Worm (Caenorhabditis elegans): ENCODE results near the gene F08F3.1.
"Not testable (repeated sequence)": the region's sequence is repeated elsewhere in the genome, so short reads cannot be mapped to it uniquely, and the experiment has no call there.

Gene F08F3.1

ce11 chrV:5468489-5468888, 22.6 kb downstream of the F08F3.1 start, which contains the start of gene ZC317.6:
TSS of gene ZC317.6 (minus strand) at chrV:5468589.
- not testable (repeated sequence) for TF ChIP-seq tbx-11 (GFP tag; IDR thresholded peaks at IDR 0.05); pes-1 (GFP tag; IDR thresholded peaks at IDR 0.05); hmg-4 (GFP tag; optimal IDR thresholded peaks at IDR 0.05)

DNA sequence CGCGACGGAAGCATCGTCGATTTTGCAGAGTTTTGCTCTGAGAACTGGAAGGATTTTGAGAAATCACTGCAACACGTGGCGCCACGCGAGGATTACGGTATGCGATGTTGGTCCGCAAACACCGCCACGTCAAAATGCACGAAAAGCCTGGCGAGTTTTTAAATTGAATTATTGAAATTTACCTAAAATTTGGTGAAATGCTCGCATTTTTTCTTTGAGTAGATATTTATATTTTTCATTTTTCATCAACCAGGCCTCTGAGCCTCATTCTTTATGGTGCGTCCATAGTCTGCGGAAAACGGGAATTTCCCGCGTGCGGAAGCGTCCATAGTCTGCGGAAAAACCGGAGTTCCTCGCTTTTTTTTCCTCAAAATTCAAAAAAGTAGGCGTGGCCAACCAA, 25.0 kb downstream of the F08F3.1 start, which contains the start of gene ZC317.7:
Gene ZC317.7 (minus strand): TSS at position 101 of the 400 bp plus-strand sequence.
- TF ChIP-seq ceh-13 (GFP tag; optimal IDR thresholded peaks at IDR 0.05); ama-1 (optimal IDR thresholded peaks at IDR 0.05); B0310.2 (tag; optimal IDR thresholded peaks at IDR 0.05): not testable (repeated sequence)

- TF ChIP-seq F13C5.2 (tag; optimal IDR thresholded peaks at IDR 0.05) (no peak), hmg-4 (GFP tag; optimal IDR thresholded peaks at IDR 0.05) (no peak), flt-1 (GFP tag; IDR thresholded peaks at IDR 0.05) (no peak), hmbx-1 (tag; optimal IDR thresholded peaks at IDR 0.05) (no peak), pes-1 (GFP tag; IDR thresholded peaks at IDR 0.05) (no peak), sea-1 (GFP tag; conservative IDR thresholded peaks at IDR 0.05) (no peak), scrt-1 (GFP tag; IDR thresholded peaks at IDR 0.05) (no peak), ceh-13 (GFP tag; optimal IDR thresholded peaks at IDR 0.05) (no peak), ceh-36 (tag; optimal IDR thresholded peaks at IDR 0.05) (no peak), tra-4 (tag; optimal IDR thresholded peaks at IDR 0.05) (no peak), hnd-1 (tag; optimal IDR thresholded peaks at IDR 0.05) (no peak), aly-1 (tag; optimal IDR thresholded peaks at IDR 0.05) (no peak), tbx-11 (GFP tag; IDR thresholded peaks at IDR 0.05) (no peak), tbx-37 (GFP tag; conservative IDR thresholded peaks at IDR 0.05) (no peak), B0310.2 (tag; optimal IDR thresholded peaks at IDR 0.05) (no peak)
Observed at ce11 chrV:5477719-5478118, 31.8 kb downstream of the F08F3.1 start.

- no peak for TF ChIP-seq pes-1 (GFP tag; IDR thresholded peaks at IDR 0.05)
- no peak for TF ChIP-seq sea-1 (GFP tag; conservative IDR thresholded peaks at IDR 0.05)
- no peak for TF ChIP-seq hmbx-1 (tag; optimal IDR thresholded peaks at IDR 0.05)
- no peak for TF ChIP-seq ama-1 (optimal IDR thresholded peaks at IDR 0.05)
- TF ChIP-seq tbx-37 (GFP tag; conservative IDR thresholded peaks at IDR 0.05) = no peak
- TF ChIP-seq hmg-4 (GFP tag; optimal IDR thresholded peaks at IDR 0.05) = no peak
- TF ChIP-seq ets-7 (tag; optimal IDR thresholded peaks at IDR 0.05) = no peak
- no peak for TF ChIP-seq ceh-36 (tag; optimal IDR thresholded peaks at IDR 0.05)
- TF ChIP-seq hnd-1 (tag; optimal IDR thresholded peaks at IDR 0.05) = no peak
- no peak for TF ChIP-seq F13C5.2 (tag; optimal IDR thresholded peaks at IDR 0.05)
- TF ChIP-seq scrt-1 (GFP tag; IDR thresholded peaks at IDR 0.05) = no peak
- no peak for TF ChIP-seq tra-4 (tag; optimal IDR thresholded peaks at IDR 0.05)
Observed at ce11 chrV:5482315-5482714, 36.4 kb downstream of the F08F3.1 start, which contains the start of gene srg-66. TSS of gene srg-66 (minus strand) at chrV:5482415.

ce11 chrV:5484866-5485265, 38.9 kb downstream of the F08F3.1 start, which contains the start of gene srg-65:
TSS of gene srg-65 (minus strand) at chrV:5484966.
- no peak for TF ChIP-seq ets-7 (tag; optimal IDR thresholded peaks at IDR 0.05)
- TF ChIP-seq ama-1 (optimal IDR thresholded peaks at IDR 0.05) = no peak
- no peak for TF ChIP-seq flt-1 (GFP tag; IDR thresholded peaks at IDR 0.05)
- no peak for TF ChIP-seq scrt-1 (GFP tag; IDR thresholded peaks at IDR 0.05)
- no peak for TF ChIP-seq F13C5.2 (tag; optimal IDR thresholded peaks at IDR 0.05)
- no peak for TF ChIP-seq aly-1 (tag; optimal IDR thresholded peaks at IDR 0.05)
- TF ChIP-seq B0310.2 (tag; optimal IDR thresholded peaks at IDR 0.05) = no peak
- TF ChIP-seq ceh-36 (tag; optimal IDR thresholded peaks at IDR 0.05) = no peak
- TF ChIP-seq pes-1 (GFP tag; IDR thresholded peaks at IDR 0.05) = no peak
- no peak for TF ChIP-seq hmbx-1 (tag; optimal IDR thresholded peaks at IDR 0.05)
- no peak for TF ChIP-seq ceh-13 (GFP tag; optimal IDR thresholded peaks at IDR 0.05)
- TF ChIP-seq hnd-1 (tag; optimal IDR thresholded peaks at IDR 0.05) = no peak
- no peak for TF ChIP-seq tra-4 (tag; optimal IDR thresholded peaks at IDR 0.05)
- TF ChIP-seq hmg-4 (GFP tag; optimal IDR thresholded peaks at IDR 0.05) = no peak
- TF ChIP-seq tbx-11 (GFP tag; IDR thresholded peaks at IDR 0.05) = no peak
- no peak for TF ChIP-seq sea-1 (GFP tag; conservative IDR thresholded peaks at IDR 0.05)
- no peak for TF ChIP-seq tbx-37 (GFP tag; conservative IDR thresholded peaks at IDR 0.05)

- no peak for TF ChIP-seq flt-1 (GFP tag; IDR thresholded peaks at IDR 0.05)
- TF ChIP-seq hmbx-1 (tag; optimal IDR thresholded peaks at IDR 0.05) = no peak
- no peak for TF ChIP-seq tbx-11 (GFP tag; IDR thresholded peaks at IDR 0.05)
- no peak for TF ChIP-seq sea-1 (GFP tag; conservative IDR thresholded peaks at IDR 0.05)
- no peak for TF ChIP-seq pes-1 (GFP tag; IDR thresholded peaks at IDR 0.05)
- no peak for TF ChIP-seq ceh-36 (tag; optimal IDR thresholded peaks at IDR 0.05)
- TF ChIP-seq tra-4 (tag; optimal IDR thresholded peaks at IDR 0.05) = no peak
- no peak for TF ChIP-seq ceh-13 (GFP tag; optimal IDR thresholded peaks at IDR 0.05)
- TF ChIP-seq aly-1 (tag; optimal IDR thresholded peaks at IDR 0.05) = no peak
Observed at ce11 chrV:5487180-5487579, 41.2 kb downstream of the F08F3.1 start.

DNA sequence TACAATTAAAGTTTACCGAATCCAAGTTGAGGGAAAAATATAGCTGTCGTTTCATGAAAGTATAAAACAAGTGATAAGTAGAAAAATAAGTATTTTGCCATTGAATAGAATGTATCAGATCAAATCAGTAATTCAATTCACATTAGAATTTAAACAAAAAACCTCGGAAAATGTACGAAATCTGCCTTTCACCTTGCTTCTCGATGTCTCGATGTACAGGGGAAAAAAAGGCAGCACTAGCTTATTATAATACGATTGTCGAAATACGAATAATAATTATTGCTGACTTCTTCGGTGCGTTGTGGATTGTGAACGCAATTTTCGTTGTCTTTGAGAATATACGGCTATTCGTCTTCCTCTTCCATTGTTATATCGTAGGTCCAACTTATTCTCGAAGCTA, 42.8 kb downstream of the F08F3.1 start, which contains the start of gene grl-18:
Gene grl-18 (minus strand): TSS at position 101 of the 400 bp plus-strand sequence.
- no peak for TF ChIP-seq aly-1 (tag; optimal IDR thresholded peaks at IDR 0.05)
- no peak for TF ChIP-seq hmbx-1 (tag; optimal IDR thresholded peaks at IDR 0.05)
- no peak for TF ChIP-seq pes-1 (GFP tag; IDR thresholded peaks at IDR 0.05)
- TF ChIP-seq tra-4 (tag; optimal IDR thresholded peaks at IDR 0.05) = no peak
- TF ChIP-seq ceh-13 (GFP tag; optimal IDR thresholded peaks at IDR 0.05) = no peak
- no peak for TF ChIP-seq tbx-37 (GFP tag; conservative IDR thresholded peaks at IDR 0.05)
- no peak for TF ChIP-seq hmg-4 (GFP tag; optimal IDR thresholded peaks at IDR 0.05)
- TF ChIP-seq flt-1 (GFP tag; IDR thresholded peaks at IDR 0.05) = no peak
- no peak for TF ChIP-seq ets-7 (tag; optimal IDR thresholded peaks at IDR 0.05)
- no peak for TF ChIP-seq ceh-36 (tag; optimal IDR thresholded peaks at IDR 0.05)
- no peak for TF ChIP-seq tbx-11 (GFP tag; IDR thresholded peaks at IDR 0.05)
- TF ChIP-seq hnd-1 (tag; optimal IDR thresholded peaks at IDR 0.05) = no peak
- no peak for TF ChIP-seq sea-1 (GFP tag; conservative IDR thresholded peaks at IDR 0.05)
- no peak for TF ChIP-seq ama-1 (optimal IDR thresholded peaks at IDR 0.05)
- no peak for TF ChIP-seq B0310.2 (tag; optimal IDR thresholded peaks at IDR 0.05)
- no peak for TF ChIP-seq F13C5.2 (tag; optimal IDR thresholded peaks at IDR 0.05)
- no peak for TF ChIP-seq scrt-1 (GFP tag; IDR thresholded peaks at IDR 0.05)

DNA sequence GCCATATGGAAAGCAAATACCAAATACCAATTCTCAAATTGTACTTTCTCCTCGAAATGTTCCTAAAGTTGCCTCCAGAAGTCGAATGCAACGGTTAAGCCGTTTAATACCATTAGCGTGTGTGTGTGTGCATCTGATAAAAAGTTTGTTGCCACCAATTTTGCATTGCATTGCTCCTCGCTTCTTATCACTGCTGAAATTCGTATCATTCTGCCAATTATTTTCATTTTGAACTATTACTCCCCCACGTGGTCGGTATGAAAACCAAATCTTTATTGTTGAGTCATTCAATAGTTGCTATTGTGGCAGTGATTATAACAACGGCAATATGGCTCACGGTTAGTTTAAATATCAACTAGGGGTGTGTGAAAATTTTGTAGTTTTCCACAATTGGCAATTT, 44.3 kb downstream of the F08F3.1 start, which contains the start of gene T05C3.6:
Gene T05C3.6 (plus strand): TSS at position 241 of the 400 bp plus-strand sequence.
- TF ChIP-seq hmg-4 (GFP tag; optimal IDR thresholded peaks at IDR 0.05) = no peak
- TF ChIP-seq tra-4 (tag; optimal IDR thresholded peaks at IDR 0.05) = no peak
- no peak for TF ChIP-seq hnd-1 (tag; optimal IDR thresholded peaks at IDR 0.05)
- TF ChIP-seq flt-1 (GFP tag; IDR thresholded peaks at IDR 0.05) = no peak
- TF ChIP-seq B0310.2 (tag; optimal IDR thresholded peaks at IDR 0.05) = no peak
- no peak for TF ChIP-seq ceh-13 (GFP tag; optimal IDR thresholded peaks at IDR 0.05)
- no peak for TF ChIP-seq sea-1 (GFP tag; conservative IDR thresholded peaks at IDR 0.05)
- TF ChIP-seq ets-7 (tag; optimal IDR thresholded peaks at IDR 0.05) = no peak
- no peak for TF ChIP-seq aly-1 (tag; optimal IDR thresholded peaks at IDR 0.05)
- TF ChIP-seq scrt-1 (GFP tag; IDR thresholded peaks at IDR 0.05) = no peak
